Fruit fly (Drosophila melanogaster): ENCODE measurements around the gene Mat89Ba.

The Mat89Ba gene

DNA sequence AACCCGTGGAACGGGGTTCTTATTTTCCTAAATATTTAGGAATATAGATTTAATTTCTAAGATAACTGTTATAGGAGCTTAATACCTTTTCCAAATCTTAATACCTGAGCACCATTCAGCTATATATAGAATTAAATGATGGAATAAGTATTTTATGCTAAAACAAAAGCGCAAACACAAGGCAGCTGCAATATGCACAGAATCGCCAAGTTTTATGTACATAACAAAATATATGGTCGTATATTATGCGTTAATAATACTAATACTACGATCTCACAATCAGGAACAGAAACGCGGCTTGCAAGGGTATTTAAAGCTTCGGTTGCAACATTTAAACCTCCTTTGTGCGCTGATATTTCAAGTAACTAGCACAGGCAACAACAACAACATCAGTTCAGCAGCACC is 37.5 kb downstream of the Mat89Ba start (continued):
- TF ChIP-seq CG3163 (GFP tag; optimal IDR thresholded peaks at IDR 0.05), result no peak
- TF ChIP-seq cas (GFP tag; IDR thresholded peaks at IDR 0.05), result no peak
- no peak for TF ChIP-seq CG17612 (GFP tag; IDR thresholded peaks at IDR 0.05)
- no peak for TF ChIP-seq CG10366 (GFP tag; IDR thresholded peaks at IDR 0.05)
- no peak for TF ChIP-seq Trl (optimal IDR thresholded peaks at IDR 0.05)
- TF ChIP-seq Trl (GFP tag; optimal IDR thresholded peaks at IDR 0.05), result no peak
- no peak for TF ChIP-seq chn (GFP tag; optimal IDR thresholded peaks at IDR 0.05)
- TF ChIP-seq crp (GFP tag; optimal IDR thresholded peaks at IDR 0.05), result no peak
- TF ChIP-seq CG6791 (GFP tag; IDR thresholded peaks at IDR 0.05; ENCODE audit: partially characterized antibody), result no peak
- no peak for TF ChIP-seq Spps (tag; optimal IDR thresholded peaks at IDR 0.05)
- TF ChIP-seq CG8089 (GFP tag; optimal IDR thresholded peaks at IDR 0.05), result no peak
- no peak for TF ChIP-seq trh (GFP tag; optimal IDR thresholded peaks at IDR 0.05)
- TF ChIP-seq stwl (tag; optimal IDR thresholded peaks at IDR 0.05), result no peak
- TF ChIP-seq Ada2b (GFP tag; IDR thresholded peaks at IDR 0.05), result no peak
- TF ChIP-seq CG14014 (GFP tag; IDR thresholded peaks at IDR 0.05), result no peak
- TF ChIP-seq Atf-2 (GFP tag; optimal IDR thresholded peaks at IDR 0.05), result no peak
- TF ChIP-seq E2f1 (GFP tag; IDR thresholded peaks at IDR 0.05), result no peak
- peak; percentile 15 for TF ChIP-seq PHDP (tag; optimal IDR thresholded peaks at IDR 0.05)
- no peak for TF ChIP-seq Bteb2 (GFP tag; optimal IDR thresholded peaks at IDR 0.05)
- TF ChIP-seq CG32767 (GFP tag; IDR thresholded peaks at IDR 0.05), result no peak
- TF ChIP-seq inv (GFP tag; IDR thresholded peaks at IDR 0.05; ENCODE audit: partially characterized antibody), result no peak
- TF ChIP-seq Drgx (GFP tag; IDR thresholded peaks at IDR 0.05), result no peak
- TF ChIP-seq lilli (GFP tag; optimal IDR thresholded peaks at IDR 0.05), result peak; percentile 19
- TF ChIP-seq CG2875 (GFP tag; optimal IDR thresholded peaks at IDR 0.05), result peak; percentile 42
- TF ChIP-seq CG10267 (tag; optimal IDR thresholded peaks at IDR 0.05), result peak; percentile 49
- TF ChIP-seq CG15269 (tag; optimal IDR thresholded peaks at IDR 0.05), result no peak
- TF ChIP-seq dm (GFP tag; optimal IDR thresholded peaks at IDR 0.05), result no peak
- TF ChIP-seq Sox100B (GFP tag; optimal IDR thresholded peaks at IDR 0.05), result peak; percentile 73
- TF ChIP-seq CG30403 (GFP tag; optimal IDR thresholded peaks at IDR 0.05), result peak; percentile 42
- peak; percentile 37 for TF ChIP-seq odd (GFP tag; optimal IDR thresholded peaks at IDR 0.05)
- no peak for TF ChIP-seq jumu (GFP tag; optimal IDR thresholded peaks at IDR 0.05)
- TF ChIP-seq lab (GFP tag; optimal IDR thresholded peaks at IDR 0.05), result no peak
- no peak for TF ChIP-seq CG7987 (GFP tag; optimal IDR thresholded peaks at IDR 0.05)
- no peak for TF ChIP-seq mld (GFP tag; IDR thresholded peaks at IDR 0.05; ENCODE audit: partially characterized antibody)
- TF ChIP-seq Vsx1 (GFP tag; optimal IDR thresholded peaks at IDR 0.05), result no peak
- no peak for TF ChIP-seq CG6254 (GFP tag; optimal IDR thresholded peaks at IDR 0.05)
- TF ChIP-seq CG17802 (tag; optimal IDR thresholded peaks at IDR 0.05), result no peak
- TF ChIP-seq nerfin-1 (tag; optimal IDR thresholded peaks at IDR 0.05), result no peak
- no peak for TF ChIP-seq unpg (GFP tag; optimal IDR thresholded peaks at IDR 0.05)
- TF ChIP-seq CG8765 (GFP tag; IDR thresholded peaks at IDR 0.05), result no peak
- no peak for TF ChIP-seq Poxn (GFP tag; IDR thresholded peaks at IDR 0.05)
- TF ChIP-seq kay (GFP tag; optimal IDR thresholded peaks at IDR 0.05), result no peak
- TF ChIP-seq exex (tag; optimal IDR thresholded peaks at IDR 0.05), result no peak
- no peak for TF ChIP-seq CG10959 (GFP tag; IDR thresholded peaks at IDR 0.05)
- no peak for TF ChIP-seq schlank (tag; optimal IDR thresholded peaks at IDR 0.05)
- peak; percentile 4 for TF ChIP-seq CG18476 (GFP tag; optimal IDR thresholded peaks at IDR 0.05)
- TF ChIP-seq CG12236 (GFP tag; optimal IDR thresholded peaks at IDR 0.05), result no peak
- TF ChIP-seq maf-S (GFP tag; optimal IDR thresholded peaks at IDR 0.05), result no peak
- TF ChIP-seq HmgZ (tag; optimal IDR thresholded peaks at IDR 0.05), result no peak
- no peak for TF ChIP-seq kah (GFP tag; optimal IDR thresholded peaks at IDR 0.05)
- TF ChIP-seq CG4328 (GFP tag; optimal IDR thresholded peaks at IDR 0.05), result no peak
- TF ChIP-seq zfh2 (GFP tag; optimal IDR thresholded peaks at IDR 0.05), result no peak
